Worm (Caenorhabditis elegans): ENCODE measurements around the gene Y69E1A.8.

Gene Y69E1A.8

DNA sequence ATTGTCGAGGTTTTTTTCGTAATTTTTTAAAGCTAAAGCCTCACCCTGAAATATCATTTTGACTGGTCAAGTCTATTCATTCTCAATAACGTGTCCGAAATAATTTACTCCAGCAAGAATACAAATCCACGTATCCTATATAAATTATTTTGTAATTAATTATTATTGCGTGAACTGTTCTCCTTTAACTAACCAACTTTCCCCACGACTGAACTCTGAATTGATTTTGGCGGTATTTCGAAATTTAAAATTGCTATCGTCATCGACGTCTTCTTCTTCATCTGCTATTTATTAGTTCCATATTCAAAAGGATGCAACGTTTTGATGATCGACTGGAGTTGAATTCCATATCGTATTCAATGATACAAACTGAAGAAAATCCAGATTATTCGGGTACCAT, at the start of gene Y69E1A.8, which contains the start of gene aqp-3:
Gene Y69E1A.8, plus strand, starts transcription at position 246 of the 400 bp plus-strand sequence.
Gene aqp-3, minus strand, starts transcription at position 101 of the 400 bp plus-strand sequence.
- TF ChIP-seq snpc-4 (tag; optimal IDR thresholded peaks at IDR 0.05) (no peak), lsy-2 (tag; optimal IDR thresholded peaks at IDR 0.05) (no peak), sptf-1 (tag; optimal IDR thresholded peaks at IDR 0.05) (no peak), pha-4 (tag; optimal IDR thresholded peaks at IDR 0.05) (no peak), sem-2 (GFP tag; optimal IDR thresholded peaks at IDR 0.05) (no peak), lin-13 (tag; optimal IDR thresholded peaks at IDR 0.05) (no peak), nhr-76 (tag; optimal IDR thresholded peaks at IDR 0.05) (no peak), tbx-8 (GFP tag; optimal IDR thresholded peaks at IDR 0.05) (no peak), cnd-1 (tag; optimal IDR thresholded peaks at IDR 0.05) (no peak), lin-32 (GFP tag; optimal IDR thresholded peaks at IDR 0.05) (no peak), nhr-28 (tag; optimal IDR thresholded peaks at IDR 0.05) (no peak), blmp-1 (tag; optimal IDR thresholded peaks at IDR 0.05) (no peak), flh-1 (GFP tag; optimal IDR thresholded peaks at IDR 0.05) (no peak), ceh-39 (tag; optimal IDR thresholded peaks at IDR 0.05) (no peak), elt-1 (tag; optimal IDR thresholded peaks at IDR 0.05; ENCODE audit: borderline replicate concordance, insufficient read depth) (no peak)

- TF ChIP-seq nhr-28 (tag; optimal IDR thresholded peaks at IDR 0.05) (no peak), mls-2 (tag; optimal IDR thresholded peaks at IDR 0.05) (peak; percentile 48), mab-5 (tag; optimal IDR thresholded peaks at IDR 0.05) (no peak), drap-1 (GFP tag; optimal IDR thresholded peaks at IDR 0.05) (no peak), elt-3 (tag; optimal IDR thresholded peaks at IDR 0.05) (no peak), ces-1 (GFP tag; optimal IDR thresholded peaks at IDR 0.05) (peak; percentile 79), unc-120 (tag; optimal IDR thresholded peaks at IDR 0.05; ENCODE audit: poor library complexity, severe bottlenecking) (peak; percentile 13), elt-1 (tag; optimal IDR thresholded peaks at IDR 0.05; ENCODE audit: borderline replicate concordance, insufficient read depth) (peak; percentile 27), hlh-1 (tag; optimal IDR thresholded peaks at IDR 0.05) (peak; percentile 45), mep-1 (tag; optimal IDR thresholded peaks at IDR 0.05) (peak; percentile 40), snpc-4 (tag; optimal IDR thresholded peaks at IDR 0.05) (no peak), pha-4 (tag; optimal IDR thresholded peaks at IDR 0.05) (peak; percentile 39), ceh-83 (GFP tag; optimal IDR thresholded peaks at IDR 0.05) (no peak), M03D4.4 (tag; optimal IDR thresholded peaks at IDR 0.05) (peak; percentile 30), nhr-237 (tag; optimal IDR thresholded peaks at IDR 0.05) (peak; percentile 20), ceh-39 (tag; optimal IDR thresholded peaks at IDR 0.05) (peak; percentile 32), lin-32 (GFP tag; optimal IDR thresholded peaks at IDR 0.05) (no peak), unc-62 (GFP tag; optimal IDR thresholded peaks at IDR 0.05) (peak; percentile 14), lsy-2 (tag; optimal IDR thresholded peaks at IDR 0.05) (peak; percentile 21), sem-2 (GFP tag; optimal IDR thresholded peaks at IDR 0.05) (no peak), bed-3 (GFP tag; optimal IDR thresholded peaks at IDR 0.05) (no peak)
These were observed 47.4 kb upstream of the Y69E1A.8 start for ce11 chrIV:10918877-10919560.

- TF ChIP-seq lin-32 (GFP tag; optimal IDR thresholded peaks at IDR 0.05) (no peak), ces-1 (GFP tag; optimal IDR thresholded peaks at IDR 0.05) (no peak), unc-120 (tag; optimal IDR thresholded peaks at IDR 0.05; ENCODE audit: poor library complexity, severe bottlenecking) (no peak), elt-3 (tag; optimal IDR thresholded peaks at IDR 0.05) (no peak), blmp-1 (tag; optimal IDR thresholded peaks at IDR 0.05) (no peak), M03D4.4 (tag; optimal IDR thresholded peaks at IDR 0.05) (no peak), nhr-76 (tag; optimal IDR thresholded peaks at IDR 0.05) (no peak), mab-5 (tag; optimal IDR thresholded peaks at IDR 0.05) (no peak), tbx-8 (GFP tag; optimal IDR thresholded peaks at IDR 0.05) (no peak), hlh-1 (tag; optimal IDR thresholded peaks at IDR 0.05) (no peak), cnd-1 (tag; optimal IDR thresholded peaks at IDR 0.05) (no peak), ztf-11 (tag; optimal IDR thresholded peaks at IDR 0.05) (no peak), flh-1 (GFP tag; optimal IDR thresholded peaks at IDR 0.05) (no peak), unc-62 (GFP tag; optimal IDR thresholded peaks at IDR 0.05) (no peak), zip-8 (tag; optimal IDR thresholded peaks at IDR 0.05) (no peak)
These were observed 46.6 kb upstream of the Y69E1A.8 start, which contains the start of gene rbr-2 for ce11 chrIV:10919770-10920169. TSS of gene rbr-2 (plus strand) at chrIV:10920070.

- TF ChIP-seq lsy-2 (tag; optimal IDR thresholded peaks at IDR 0.05) (peak; percentile 71), mep-1 (tag; optimal IDR thresholded peaks at IDR 0.05) (peak; percentile 54), M03D4.4 (tag; optimal IDR thresholded peaks at IDR 0.05) (no peak), ceh-39 (tag; optimal IDR thresholded peaks at IDR 0.05) (peak; percentile 15), mls-2 (tag; optimal IDR thresholded peaks at IDR 0.05) (peak; percentile 24), ham-2 (GFP tag; optimal IDR thresholded peaks at IDR 0.05) (no peak), nhr-12 (tag; optimal IDR thresholded peaks at IDR 0.05) (no peak), lin-13 (tag; optimal IDR thresholded peaks at IDR 0.05) (no peak), cnd-1 (tag; optimal IDR thresholded peaks at IDR 0.05) (peak; percentile 4), unc-120 (tag; optimal IDR thresholded peaks at IDR 0.05; ENCODE audit: poor library complexity, severe bottlenecking) (peak; percentile 18)
These were observed 33.3 kb upstream of the Y69E1A.8 start, which contains the start of the genes dnc-1 and lsm-7 for ce11 chrIV:10933062-10933552. TSS of gene dnc-1 (minus strand) at chrIV:10933203. TSS of gene lsm-7 (plus strand) at chrIV:10933502.
